Worm (Caenorhabditis elegans): ENCODE measurements around the gene Y116F11B.14.

The Y116F11B.14 gene

DNA sequence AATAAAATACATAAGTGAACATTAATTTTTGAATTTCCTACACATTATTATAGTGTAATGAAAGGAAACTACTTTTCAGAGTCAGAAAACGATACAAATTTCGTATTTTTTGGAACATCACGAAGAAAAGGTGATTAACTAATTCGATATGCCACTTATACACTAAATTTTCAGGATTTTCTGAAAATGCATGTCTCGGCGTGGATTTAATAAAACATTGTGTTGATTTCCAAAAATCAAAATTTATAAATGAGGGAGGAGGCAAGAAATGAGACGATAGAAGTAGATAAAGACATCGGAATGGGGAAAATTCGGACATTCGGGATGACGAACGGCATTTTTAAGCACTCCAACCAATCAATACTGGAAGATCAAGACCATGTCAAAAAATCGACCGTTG is at the start of gene Y116F11B.14:
Gene Y116F11B.14, plus strand, starts transcription at position 301 of the 400 bp plus-strand sequence.
- TF ChIP-seq ztf-28 (GFP tag; IDR thresholded peaks at IDR 0.05) (no peak), ama-1 (optimal IDR thresholded peaks at IDR 0.05) (no peak), ama-1 (GFP tag; optimal IDR thresholded peaks at IDR 0.05) (no peak), Y79H2A.3 (GFP tag; conservative IDR thresholded peaks at IDR 0.05) (no peak), ceh-91 (GFP tag; IDR thresholded peaks at IDR 0.05) (no peak), C17E4.6 (GFP tag; IDR thresholded peaks at IDR 0.05) (no peak), sdz-38 (tag; optimal IDR thresholded peaks at IDR 0.05) (no peak)

DNA sequence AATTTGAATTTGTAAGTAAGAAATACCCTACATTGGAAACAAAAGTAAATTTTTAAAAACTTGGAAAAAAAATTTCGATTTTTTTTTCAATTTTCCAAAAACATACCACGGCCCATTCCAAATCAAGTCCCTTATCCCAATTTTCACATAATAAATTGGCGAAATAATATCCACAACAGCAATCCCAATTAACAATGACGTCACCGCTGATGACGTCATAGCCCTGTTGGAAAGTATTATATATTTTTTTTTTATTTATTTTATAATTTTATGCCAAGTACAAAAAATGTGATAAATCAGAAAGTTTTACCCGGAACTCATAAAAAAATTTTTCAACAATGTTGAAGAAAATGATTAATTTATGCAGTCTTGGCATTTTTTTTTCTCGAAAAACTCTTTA is 45.7 kb upstream of the Y116F11B.14 start:
- TF ChIP-seq ceh-58 (GFP tag; IDR thresholded peaks at IDR 0.05) = no peak
- TF ChIP-seq T26A5.8 (tag; optimal IDR thresholded peaks at IDR 0.05) = no peak

DNA sequence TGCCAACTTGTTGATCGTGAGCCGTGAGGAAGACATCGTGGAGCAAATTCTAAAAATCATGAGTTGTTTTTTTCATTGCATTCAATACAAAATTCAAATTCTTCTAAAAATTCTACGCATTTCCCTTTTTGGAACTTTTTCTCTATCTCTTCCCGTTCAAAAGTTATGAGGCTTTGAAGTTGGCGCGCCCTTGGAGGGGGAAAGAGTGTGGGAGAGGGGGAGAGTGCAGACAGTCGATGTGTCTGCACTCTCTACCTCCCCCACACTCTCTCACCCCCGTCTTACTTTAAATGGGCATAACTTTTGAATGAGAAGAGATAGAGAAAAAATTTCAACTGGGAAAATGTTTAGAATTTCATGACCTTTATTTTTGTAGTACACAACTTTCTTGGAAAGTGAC is 42.9 kb upstream of the Y116F11B.14 start:
- TF ChIP-seq xnd-1 (tag; optimal IDR thresholded peaks at IDR 0.05) (no peak), Y79H2A.3 (GFP tag; conservative IDR thresholded peaks at IDR 0.05) (no peak), mcd-1 (GFP tag; IDR thresholded peaks at IDR 0.05) (no peak), hsf-1 (GFP tag; IDR thresholded peaks at IDR 0.05) (no peak), tbx-9 (tag; optimal IDR thresholded peaks at IDR 0.05; ENCODE audit: borderline replicate concordance) (no peak), cebp-1 (GFP tag; IDR thresholded peaks at IDR 0.05) (no peak), cebp-1 (tag; optimal IDR thresholded peaks at IDR 0.05) (no peak), ceh-58 (GFP tag; IDR thresholded peaks at IDR 0.05) (0 out of 2 replicates have a peak, but pooled peaks have one; percentile 80), egrh-3 (GFP tag; IDR thresholded peaks at IDR 0.05) (0 out of 2 replicates have a peak, but pooled peaks have one; percentile 7), F57A8.1 (GFP tag; optimal IDR thresholded peaks at IDR 0.05) (no peak), gei-17 (GFP tag; optimal IDR thresholded peaks at IDR 0.05) (no peak), bed-1 (GFP tag; IDR thresholded peaks at IDR 0.05) (no peak), tlf-1 (GFP tag; optimal IDR thresholded peaks at IDR 0.05) (no peak), K11D2.4 (GFP tag; IDR thresholded peaks at IDR 0.05) (no peak), snpc-4 (GFP tag; optimal IDR thresholded peaks at IDR 0.05) (no peak), snpc-4 (tag; optimal IDR thresholded peaks at IDR 0.05) (no peak), hmg-1.2 (GFP tag; IDR thresholded peaks at IDR 0.05) (peak; percentile 62), atf-7 (tag; optimal IDR thresholded peaks at IDR 0.05) (no peak), B0035.1 (tag; optimal IDR thresholded peaks at IDR 0.05) (no peak), nhr-90 (tag; optimal IDR thresholded peaks at IDR 0.05) (no peak), lin-26 (GFP tag; IDR thresholded peaks at IDR 0.05) (no peak), sdz-38 (tag; optimal IDR thresholded peaks at IDR 0.05) (no peak), unc-62 (GFP tag; optimal IDR thresholded peaks at IDR 0.05) (no peak), rec-8 (tag; optimal IDR thresholded peaks at IDR 0.05) (no peak), F57C9.4 (tag; optimal IDR thresholded peaks at IDR 0.05) (no peak), ztf-26 (tag; optimal IDR thresholded peaks at IDR 0.05) (no peak)

DNA sequence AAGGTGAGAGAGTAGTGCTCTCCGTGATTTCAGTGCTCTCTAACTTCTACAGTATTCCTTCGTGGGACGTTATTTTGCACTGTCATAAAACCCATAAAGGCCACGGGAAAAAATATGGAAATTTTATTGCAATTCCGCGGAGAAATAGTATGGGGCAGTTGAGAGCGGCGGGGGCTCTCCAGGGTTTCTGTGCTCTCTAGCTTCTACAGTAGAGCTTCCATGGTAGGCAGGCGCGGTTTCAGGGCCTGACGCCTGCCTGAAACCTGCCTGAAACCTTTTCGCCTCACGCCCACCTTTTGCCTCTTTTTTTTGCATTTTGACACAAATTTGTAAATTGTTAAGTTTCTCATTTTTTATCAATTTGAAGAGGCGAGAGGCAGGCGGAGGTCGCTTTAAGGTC is 42.3 kb upstream of the Y116F11B.14 start:
- no peak for TF ChIP-seq xnd-1 (tag; optimal IDR thresholded peaks at IDR 0.05)
- no peak for TF ChIP-seq atf-7 (tag; optimal IDR thresholded peaks at IDR 0.05)
- no peak for TF ChIP-seq die-1 (tag; optimal IDR thresholded peaks at IDR 0.05)
- TF ChIP-seq zfh-2 (GFP tag; conservative IDR thresholded peaks at IDR 0.05) = peak; percentile 59; the same call in 1 of the 2 replicates
- TF ChIP-seq mes-4 (tag; optimal IDR thresholded peaks at IDR 0.05) = no peak

DNA sequence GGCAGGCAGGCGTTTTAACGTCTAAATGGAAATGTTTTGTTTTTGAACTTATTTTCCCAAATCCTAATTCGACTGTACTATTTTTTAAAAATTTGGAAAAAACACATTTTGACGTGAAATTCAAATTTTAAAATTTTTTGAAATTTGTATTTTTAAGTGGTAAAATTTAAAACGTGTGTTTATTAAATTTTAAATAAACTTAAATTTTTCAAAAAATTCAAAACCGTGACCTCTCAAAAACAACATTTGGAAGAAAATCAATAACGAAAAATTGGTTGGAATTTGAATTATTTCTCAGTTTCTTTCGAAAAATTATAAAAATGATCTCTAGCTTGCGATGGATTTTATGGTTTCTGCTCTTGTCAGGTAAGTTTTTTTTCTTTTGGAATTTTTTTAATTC is 41.9 kb upstream of the Y116F11B.14 start, which contains the start of gene Y116F11B.8:
Gene Y116F11B.8, plus strand, starts transcription at position 301 of the 400 bp plus-strand sequence.
- no peak for TF ChIP-seq hmg-1.2 (GFP tag; IDR thresholded peaks at IDR 0.05)
- no peak for TF ChIP-seq ceh-58 (GFP tag; IDR thresholded peaks at IDR 0.05)
- TF ChIP-seq aptf-3 (GFP tag; IDR thresholded peaks at IDR 0.05) = no peak
- TF ChIP-seq gei-17 (GFP tag; optimal IDR thresholded peaks at IDR 0.05) = no peak

Data from whole organism, young adult.